Worm (Caenorhabditis elegans) whole organism, L3 larva: Measurements from ENCODE around the gene frpr-7.
"Not testable (repeated sequence)": the region's sequence is repeated elsewhere in the genome, so short reads cannot be mapped to it uniquely, and the experiment has no call there.

ENCODE experiments used
- R02D3.7 ChIP-seq: fragments of 150-350 bp; optimal IDR thresholded peaks from 2 replicates; lab custom pipeline; 2014; ENCODE audit warnings: missing biosample characterization, missing genetic modification characterization
- ZK546.5 ChIP-seq: sonication (generic microtip); optimal IDR thresholded peaks from 2 replicates; lab custom pipeline; 2017; ENCODE audit warnings: missing biosample characterization, missing genetic modification characterization
- aly-2 ChIP-seq: fragments of 150-350 bp; optimal IDR thresholded peaks from 2 replicates; lab custom pipeline; 2014; ENCODE audit warnings: missing biosample characterization, missing genetic modification characterization
- ama-1 ChIP-seq: fragments of 150-350 bp; optimal IDR thresholded peaks from 2 replicates; lab custom pipeline; 2018
- ceh-16 ChIP-seq: sonication (generic microtip); optimal IDR thresholded peaks from 2 replicates; lab custom pipeline; 2017; ENCODE audit warnings: missing biosample characterization, missing genetic modification characterization
- ceh-9 ChIP-seq: sonication (generic microtip); optimal IDR thresholded peaks from 2 replicates; lab custom pipeline; 2018; ENCODE audit warnings: missing biosample characterization, missing genetic modification characterization
- daf-12 ChIP-seq: fragments of 150-350 bp; optimal IDR thresholded peaks from 2 replicates; lab custom pipeline; 2014; ENCODE audit warnings: missing biosample characterization, missing genetic modification reagents, missing genetic modification characterization
- egl-5 ChIP-seq: fragments of 150-350 bp; optimal IDR thresholded peaks from 2 replicates; lab custom pipeline; 2017; ENCODE audit warnings: missing biosample characterization, missing genetic modification reagents, missing genetic modification characterization, inconsistent platforms
- elt-2 ChIP-seq: sonication (generic microtip); optimal IDR thresholded peaks from 2 replicates; lab custom pipeline; 2016; ENCODE audit warnings: missing genetic modification reagents, mild to moderate bottlenecking, missing genetic modification characterization, missing compliant biosample characterization
- elt-3 ChIP-seq, 3 experiments: fragments of 150-350 bp in 1 of 3; sonication (generic microtip) in 2 of 3; optimal IDR thresholded peaks; 2 replicates in 2 of 3; 4 replicates in 1 of 3; lab custom pipeline; 2014 to 2017; ENCODE audit warnings: missing biosample characterization in 3 of 3, missing genetic modification characterization in 3 of 3
- eor-1 ChIP-seq, 2 experiments: fragments of 150-350 bp; optimal IDR thresholded peaks; 2 replicates each; lab custom pipeline; 2014 to 2018; ENCODE audit warnings: missing biosample characterization in 2 of 2, missing genetic modification characterization in 2 of 2
- fkh-2 ChIP-seq: fragments of 150-350 bp; optimal IDR thresholded peaks from 2 replicates; lab custom pipeline; 2014; ENCODE audit warnings: missing biosample characterization, missing genetic modification reagents, missing genetic modification characterization
- fos-1 ChIP-seq: fragments of 150-350 bp; optimal IDR thresholded peaks from 2 replicates; lab custom pipeline; 2014; ENCODE audit warnings: missing biosample characterization, missing genetic modification characterization
- hmg-11 ChIP-seq: sonication (generic microtip); optimal IDR thresholded peaks from 2 replicates; lab custom pipeline; 2016; ENCODE audit warnings: missing genetic modification characterization, missing compliant biosample characterization
- lsy-12 ChIP-seq: sonication (generic microtip); optimal IDR thresholded peaks from 2 replicates; lab custom pipeline; 2016; ENCODE audit warnings: mild to moderate bottlenecking, missing genetic modification characterization, missing compliant biosample characterization
- mdl-1 ChIP-seq: fragments of 150-350 bp; optimal IDR thresholded peaks from 2 replicates; lab custom pipeline; 2014; ENCODE audit warnings: missing biosample characterization, missing genetic modification characterization
- nhr-12 ChIP-seq: fragments of 150-350 bp; optimal IDR thresholded peaks from 2 replicates; lab custom pipeline; 2014; ENCODE audit warnings: missing biosample characterization, missing genetic modification characterization
- nhr-23 ChIP-seq: fragments of 150-350 bp; optimal IDR thresholded peaks from 2 replicates; lab custom pipeline; 2014; ENCODE audit warnings: missing biosample characterization, missing genetic modification reagents, missing genetic modification characterization
- nhr-237 ChIP-seq: fragments of 150-350 bp; optimal IDR thresholded peaks from 2 replicates; lab custom pipeline; 2014; ENCODE audit warnings: missing biosample characterization, missing genetic modification characterization
- nhr-25 ChIP-seq: sonication (generic microtip); optimal IDR thresholded peaks from 2 replicates; lab custom pipeline; 2017; ENCODE audit warnings: missing biosample characterization, missing genetic modification characterization
- nhr-28 ChIP-seq: fragments of 150-350 bp; optimal IDR thresholded peaks from 2 replicates; lab custom pipeline; 2014; ENCODE audit warnings: missing biosample characterization, missing genetic modification characterization
- nhr-43 ChIP-seq: sonication (generic microtip); optimal IDR thresholded peaks from 2 replicates; lab custom pipeline; 2016; ENCODE audit warnings: mild to moderate bottlenecking, missing genetic modification characterization, missing compliant biosample characterization; ENCODE audit not compliant: poor library complexity, severe bottlenecking
- nhr-67 ChIP-seq: fragments of 150-350 bp; optimal IDR thresholded peaks from 2 replicates; lab custom pipeline; 2014; ENCODE audit warnings: missing biosample characterization, missing genetic modification characterization
- nhr-77 ChIP-seq: fragments of 150-350 bp; optimal IDR thresholded peaks from 2 replicates; lab custom pipeline; 2014; ENCODE audit warnings: missing biosample characterization, missing genetic modification characterization
- pha-4 ChIP-seq: fragments of 150-350 bp; optimal IDR thresholded peaks from 2 replicates; lab custom pipeline; 2014; ENCODE audit warnings: missing biosample characterization, missing genetic modification reagents, missing genetic modification characterization
- pqm-1 ChIP-seq: fragments of 150-350 bp; optimal IDR thresholded peaks from 2 replicates; lab custom pipeline; 2017; ENCODE audit warnings: missing biosample characterization, missing genetic modification characterization, inconsistent platforms
- sea-2 ChIP-seq: fragments of 150-350 bp; sonication (generic microtip); optimal IDR thresholded peaks from 4 replicates; lab custom pipeline; 2014; ENCODE audit warnings: missing biosample characterization, missing genetic modification reagents, missing genetic modification characterization
- skn-1 ChIP-seq: fragments of 150-350 bp; optimal IDR thresholded peaks from 2 replicates; lab custom pipeline; 2014; ENCODE audit warnings: missing biosample characterization, missing genetic modification characterization
- snpc-4 ChIP-seq: fragments of 150-350 bp; optimal IDR thresholded peaks from 2 replicates; lab custom pipeline; 2014; ENCODE audit warnings: missing biosample characterization, missing genetic modification characterization
- tbx-2 ChIP-seq: sonication (generic microtip); optimal IDR thresholded peaks from 2 replicates; lab custom pipeline; 2016; ENCODE audit warnings: mild to moderate bottlenecking, missing genetic modification characterization, missing compliant biosample characterization
- unc-39 ChIP-seq: sonication (generic microtip); optimal IDR thresholded peaks from 4 replicates; lab custom pipeline; 2017; ENCODE audit warnings: missing biosample characterization, missing genetic modification characterization
- unc-62 ChIP-seq: fragments of 150-350 bp; sonication (generic microtip); optimal IDR thresholded peaks from 4 replicates; lab custom pipeline; 2014; ENCODE audit warnings: missing biosample characterization, missing genetic modification reagents, missing genetic modification characterization
- ztf-11 ChIP-seq: fragments of 150-350 bp; optimal IDR thresholded peaks from 2 replicates; lab custom pipeline; 2014; ENCODE audit warnings: missing biosample characterization, missing genetic modification characterization
- ztf-4 ChIP-seq: fragments of 150-350 bp; optimal IDR thresholded peaks from 2 replicates; lab custom pipeline; 2014; ENCODE audit warnings: missing biosample characterization, missing genetic modification characterization

frpr-7 gene

DNA sequence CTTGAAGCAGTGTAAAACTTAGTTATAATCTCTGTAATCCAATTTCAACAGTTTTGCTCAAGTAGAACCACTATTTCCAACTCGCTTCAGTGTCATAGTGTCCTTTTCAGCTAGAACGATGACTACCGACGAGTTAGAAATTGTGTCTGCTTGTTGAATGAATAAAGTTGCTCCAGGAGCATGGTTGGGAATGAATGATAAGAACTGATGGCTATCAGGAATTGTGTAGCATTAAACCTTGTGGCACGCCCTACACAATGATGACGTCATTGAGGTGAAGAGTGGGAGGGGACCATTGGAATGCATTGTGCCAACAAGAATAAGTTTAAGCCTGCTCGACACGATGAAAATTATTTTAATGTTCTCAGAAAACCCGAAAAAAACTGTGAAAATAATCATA is 19.0 kb upstream of the frpr-7 start:
- TF ChIP-seq pqm-1 (tag; lab: Kevin White, UChicago) = peak; percentile 64
- no peak for TF ChIP-seq unc-39 (tag; lab: Kevin White, UChicago)
- no peak for TF ChIP-seq ceh-9
- TF ChIP-seq pha-4 (tag; lab: Kevin White, UChicago) = no peak
- no peak for TF ChIP-seq unc-62
- TF ChIP-seq mdl-1 (tag; lab: Kevin White, UChicago) = no peak
- peak; percentile 66 for TF ChIP-seq elt-2
- no peak for TF ChIP-seq skn-1 (tag; lab: Kevin White, UChicago)
- no peak for TF ChIP-seq ztf-11 (tag; lab: Kevin White, UChicago)

- TF ChIP-seq ZK546.5; sea-2 (GFP tag; lab: Kevin White, UChicago); R02D3.7 (tag; lab: Kevin White, UChicago): not testable (repeated sequence)
Observed at ce11 chrX:17579011-17579410, 668 bp downstream of the frpr-7 start, which contains the start of gene F39B3.3. Gene F39B3.3, minus strand, starts transcription at chrX:17579111.

- TF ChIP-seq nhr-43 (no peak), tbx-2 (tag; lab: Kevin White, UChicago) (no peak), nhr-23 (tag; lab: Kevin White, UChicago) (no peak), ztf-4 (tag; lab: Kevin White, UChicago) (no peak), nhr-25 (tag; lab: Kevin White, UChicago) (no peak), ama-1 (lab: Kevin White, UChicago) (no peak), nhr-28 (no peak), snpc-4 (tag; lab: Kevin White, UChicago) (no peak)
- TF ChIP-seq, all 47 proteins: peak for 0
Observed at ce11 chrX:17567378-17567777, 12.3 kb downstream of the frpr-7 start, which contains the start of gene F39B3.7. Gene F39B3.7, minus strand, starts transcription at chrX:17567478.

DNA sequence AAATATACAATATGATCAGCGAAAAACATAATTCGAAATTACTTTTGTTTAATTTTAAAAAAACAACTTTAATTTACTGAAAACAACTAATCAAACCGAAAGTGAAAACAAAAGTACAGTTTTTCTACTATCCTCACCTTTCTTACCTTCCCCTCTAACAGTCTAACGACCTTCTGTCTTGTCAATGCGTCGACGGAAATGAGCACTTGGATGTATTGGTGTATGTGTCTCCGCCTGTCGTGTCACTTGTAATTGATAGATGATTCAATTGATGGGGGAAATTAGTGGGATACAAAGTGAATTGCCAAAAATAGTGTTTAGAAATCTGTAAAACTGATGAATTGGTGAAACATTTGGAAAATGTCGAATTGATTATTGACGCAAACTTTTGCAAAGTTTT is 16.3 kb downstream of the frpr-7 start, which contains the start of gene F31A3.5:
Gene F31A3.5 (minus strand): TSS at position 200 of the 400 bp plus-strand sequence.
- TF ChIP-seq elt-2 (no peak), nhr-12 (tag; lab: Kevin White, UChicago) (no peak), tbx-2 (tag; lab: Kevin White, UChicago) (no peak), snpc-4 (tag; lab: Kevin White, UChicago) (no peak), nhr-67 (tag; lab: Kevin White, UChicago) (no peak), sea-2 (GFP tag; lab: Kevin White, UChicago) (no peak), eor-1 (tag; optimal IDR thresholded peaks at IDR 0.05; lab: Kevin White, UChicago) (no peak), nhr-77 (tag; lab: Kevin White, UChicago) (no peak), unc-39 (tag; lab: Kevin White, UChicago) (no peak), ceh-16 (tag; lab: Kevin White, UChicago) (no peak), mdl-1 (tag; lab: Kevin White, UChicago) (no peak), fkh-2 (tag; lab: Kevin White, UChicago) (no peak), ztf-11 (tag; lab: Kevin White, UChicago) (no peak), elt-3 (tag; optimal IDR thresholded peaks at IDR 0.05; lab: Kevin White, UChicago) (no peak)

DNA sequence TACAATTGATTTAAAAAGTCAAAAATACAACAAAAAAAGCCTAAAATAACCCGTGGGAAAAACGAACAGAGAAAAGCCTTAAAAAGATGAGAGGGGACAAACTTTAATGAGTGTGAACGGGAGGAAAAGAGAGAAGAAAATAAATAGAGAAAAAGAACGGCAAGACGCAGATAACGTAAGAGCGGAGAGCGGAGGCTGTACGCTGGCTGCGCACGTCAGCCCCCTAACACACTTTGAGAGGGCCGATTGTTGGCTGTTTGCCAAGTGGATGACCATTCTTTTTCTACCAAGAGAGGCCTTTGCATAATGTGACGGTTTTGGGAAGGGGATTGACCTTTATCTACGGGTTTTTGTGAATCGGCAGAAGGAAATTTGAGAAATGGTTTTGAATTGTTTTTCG is 17.5 kb downstream of the frpr-7 start:
- TF ChIP-seq eor-1 (tag; optimal IDR thresholded peaks at IDR 0.05; lab: Kevin White, UChicago) (no peak), hmg-11 (tag; lab: Kevin White, UChicago) (peak; percentile 2), pha-4 (tag; lab: Kevin White, UChicago) (peak; percentile 82), nhr-25 (tag; lab: Kevin White, UChicago) (peak; percentile 61)

DNA sequence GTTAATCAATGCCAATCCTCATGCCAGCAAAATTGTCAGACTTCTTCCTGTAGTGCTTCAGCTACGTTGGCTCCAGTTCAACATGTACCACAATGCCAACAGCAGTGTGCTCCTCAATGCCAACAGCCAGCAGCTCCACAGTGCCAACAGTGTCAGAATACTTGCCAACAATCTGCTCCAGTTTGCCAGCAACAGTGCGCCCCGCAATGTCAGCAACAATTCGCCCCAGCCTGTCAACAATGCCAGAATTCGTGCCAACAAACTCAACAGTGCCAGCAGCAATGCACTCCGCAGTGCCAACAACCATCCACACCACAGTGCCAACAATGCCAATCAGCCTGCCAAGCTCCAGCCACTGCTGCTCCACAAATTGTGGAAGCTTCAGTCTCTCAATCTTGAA is 25.9 kb downstream of the frpr-7 start:
- TF ChIP-seq R02D3.7 (tag; lab: Kevin White, UChicago) = no peak
- no peak for TF ChIP-seq daf-12 (tag; lab: Kevin White, UChicago)
- no peak for TF ChIP-seq aly-2 (tag; lab: Kevin White, UChicago)
- TF ChIP-seq lsy-12 (tag; lab: Kevin White, UChicago) = no peak
- no peak for TF ChIP-seq nhr-237 (tag; lab: Kevin White, UChicago)
- no peak for TF ChIP-seq snpc-4 (tag; lab: Kevin White, UChicago)
- no peak for TF ChIP-seq fos-1
- no peak for TF ChIP-seq skn-1 (tag; lab: Kevin White, UChicago)
- no peak for TF ChIP-seq nhr-25 (tag; lab: Kevin White, UChicago)
- no peak for TF ChIP-seq ZK546.5
- no peak for TF ChIP-seq nhr-77 (tag; lab: Kevin White, UChicago)
- TF ChIP-seq egl-5 (tag; lab: Kevin White, UChicago) = no peak
